Worm (Caenorhabditis elegans) whole organism, L4 larva: Measurements from ENCODE around the gene W02H5.19.

Experiments
- F26F4.8 ChIP-seq: fragments of 200-800 bp; sonication (Bioruptor generic); conservative IDR thresholded peaks from 2 replicates; pipeline ENCODE4 v1.3.6; 2022; ENCODE audit warnings: missing genetic modification characterization, missing compliant biosample characterization
- ceh-20 ChIP-seq: fragments of 200-800 bp; sonication (Bioruptor generic); IDR thresholded peaks from 2 replicates; pipeline ENCODE4 v1.3.6; 2022; ENCODE audit warnings: missing genetic modification reagents, missing genetic modification characterization, missing compliant biosample characterization
- egl-27 ChIP-seq: sonication (generic microtip); optimal IDR thresholded peaks from 3 replicates; lab custom pipeline; 2017; ENCODE audit warnings: missing biosample characterization, missing genetic modification reagents, missing genetic modification characterization
- pqm-1 ChIP-seq: sonication (generic microtip); optimal IDR thresholded peaks from 2 replicates; lab custom pipeline; 2017; ENCODE audit warnings: missing biosample characterization, missing genetic modification characterization
- sdz-12 ChIP-seq: fragments of 200-800 bp; sonication (Bioruptor generic); optimal IDR thresholded peaks from 2 replicates; lab custom pipeline; 2018; ENCODE audit warnings: mild to moderate bottlenecking, missing genetic modification characterization, missing compliant biosample characterization
- zip-11 ChIP-seq: fragments of 200-800 bp; sonication (Bioruptor generic); IDR thresholded peaks from 2 replicates; pipeline ENCODE4 v1.3.6; 2022; ENCODE audit warnings: missing genetic modification characterization, missing compliant biosample characterization

- no peak for TF ChIP-seq F26F4.8
- no peak for TF ChIP-seq sdz-12 (GFP tag; lab: Kevin White, UChicago)
- TF ChIP-seq zip-11 (GFP tag; lab: Robert Waterston, UW): no peak
- TF ChIP-seq ceh-20 (GFP tag; lab: Robert Waterston, UW): 0 out of 2 replicates have a peak, but pooled peaks have one; percentile 32
- no peak for TF ChIP-seq pqm-1 (tag; lab: Kevin White, UChicago)
- TF ChIP-seq egl-27 (tag; lab: Kevin White, UChicago): no peak
Measured at ce11 chrV:2638545-2638944, at the start of gene W02H5.19.
